Worm (Caenorhabditis elegans) whole organism, L1 larva: ENCODE measurements around the gene C33F10.4.

Source experiments
- C34B4.2 ChIP-seq: sonication (generic microtip); optimal IDR thresholded peaks from 2 replicates; lab custom pipeline; 2017; ENCODE audit warnings: mild to moderate bottlenecking, missing genetic modification characterization, missing compliant biosample characterization
- aha-1 ChIP-seq: fragments of 150-350 bp; optimal IDR thresholded peaks from 2 replicates; lab custom pipeline; 2014; ENCODE audit warnings: missing biosample characterization, missing genetic modification characterization
- blmp-1 ChIP-seq: fragments of 150-350 bp; optimal IDR thresholded peaks from 2 replicates; lab custom pipeline; 2014; ENCODE audit warnings: missing biosample characterization, missing genetic modification characterization
- ceh-8 ChIP-seq: fragments of 200-800 bp; sonication (Bioruptor generic); optimal IDR thresholded peaks from 2 replicates; lab custom pipeline; 2018; ENCODE audit warnings: mild to moderate bottlenecking, missing genetic modification characterization, moderate library complexity, missing compliant biosample characterization
- ceh-82 ChIP-seq, 3 experiments: fragments of 150-350 bp in 1 of 3; sonication (generic microtip) in 2 of 3; optimal IDR thresholded peaks; 2 replicates each; lab custom pipeline; 2014 to 2017; ENCODE audit warnings: missing biosample characterization in 3 of 3, missing genetic modification characterization in 3 of 3
- efl-1 ChIP-seq, 4 experiments: fragments of 150-350 bp; optimal IDR thresholded peaks in 3 of 4; peaks in 1 of 4; 1 replicate in 1 of 4; 2 replicates in 3 of 4; lab custom pipeline; 2014; ENCODE audit warnings: missing biosample characterization in 2 of 4, missing genetic modification characterization in 2 of 4, missing genetic modification reagents in 2 of 4
- elt-2 ChIP-seq: sonication (generic microtip); optimal IDR thresholded peaks from 2 replicates; lab custom pipeline; 2016; ENCODE audit warnings: missing genetic modification characterization, mild to moderate bottlenecking, inconsistent platforms, missing compliant biosample characterization, missing genetic modification reagents
- elt-3 ChIP-seq, 6 experiments: fragments of 150-350 bp in 1 of 6; sonication (generic microtip); optimal IDR thresholded peaks; 2 replicates each; lab custom pipeline; 2017 to 2018; ENCODE audit warnings: missing biosample characterization in 6 of 6, missing genetic modification characterization in 6 of 6, inconsistent platforms in 1 of 6
- fkh-4 ChIP-seq: sonication (generic microtip); optimal IDR thresholded peaks from 2 replicates; lab custom pipeline; 2016; ENCODE audit warnings: missing compliant biosample characterization, missing genetic modification characterization, borderline replicate concordance
- fos-1 ChIP-seq: fragments of 150-350 bp; optimal IDR thresholded peaks from 2 replicates; lab custom pipeline; 2014; ENCODE audit warnings: missing biosample characterization, missing genetic modification characterization
- hlh-17 ChIP-seq: fragments of 200-800 bp; sonication (Bioruptor generic); optimal IDR thresholded peaks from 2 replicates; lab custom pipeline; 2018; ENCODE audit warnings: missing genetic modification characterization, mild to moderate bottlenecking, missing compliant biosample characterization, moderate library complexity, borderline replicate concordance
- hlh-4 ChIP-seq: sonication (generic microtip); optimal IDR thresholded peaks from 2 replicates; lab custom pipeline; 2016; ENCODE audit warnings: mild to moderate bottlenecking, missing genetic modification characterization, missing compliant biosample characterization
- isw-1 ChIP-seq: fragments of 200-800 bp; sonication (Bioruptor generic); IDR thresholded peaks from 2 replicates; pipeline ENCODE4 v1.3.6; 2022; ENCODE audit warnings: missing genetic modification characterization, missing compliant biosample characterization
- lin-14 ChIP-seq: fragments of 200-800 bp; sonication (Bioruptor generic); optimal IDR thresholded peaks from 2 replicates; lab custom pipeline; 2018; ENCODE audit warnings: mild to moderate bottlenecking, missing genetic modification characterization, moderate library complexity, missing compliant biosample characterization
- lin-15B ChIP-seq: fragments of 150-350 bp; sonication (generic microtip); optimal IDR thresholded peaks from 3 replicates; lab custom pipeline; 2014; ENCODE audit warnings: missing biosample characterization, missing genetic modification characterization
- lin-35 ChIP-seq, 2 experiments: fragments of 150-350 bp; optimal IDR thresholded peaks; 2 replicates each; lab custom pipeline; 2014; ENCODE audit warnings: missing biosample characterization in 2 of 2, missing genetic modification characterization in 2 of 2, missing genetic modification reagents in 2 of 2
- lin-39 ChIP-seq: fragments of 150-350 bp; optimal IDR thresholded peaks from 2 replicates; lab custom pipeline; 2014; ENCODE audit warnings: missing biosample characterization, missing genetic modification reagents, missing genetic modification characterization
- lir-3 ChIP-seq: sonication (generic microtip); optimal IDR thresholded peaks from 2 replicates; lab custom pipeline; 2016; ENCODE audit warnings: mild to moderate bottlenecking, missing genetic modification characterization, moderate library complexity, missing compliant biosample characterization; ENCODE audit not compliant: poor library complexity
- lsy-2 ChIP-seq, 2 experiments: fragments of 150-350 bp; optimal IDR thresholded peaks; 2 replicates each; lab custom pipeline; 2014; ENCODE audit warnings: missing biosample characterization in 2 of 2, missing genetic modification characterization in 2 of 2
- mep-1 ChIP-seq: fragments of 150-350 bp; optimal IDR thresholded peaks from 2 replicates; lab custom pipeline; 2014; ENCODE audit warnings: missing biosample characterization, missing genetic modification characterization
- nhr-19 ChIP-seq: fragments of 200-800 bp; sonication (Bioruptor generic); conservative IDR thresholded peaks from 2 replicates; pipeline ENCODE4 v1.3.6; 2022; ENCODE audit warnings: missing genetic modification characterization, missing compliant biosample characterization
- nhr-20 ChIP-seq: sonication (generic microtip); optimal IDR thresholded peaks from 2 replicates; lab custom pipeline; 2016; ENCODE audit warnings: mild to moderate bottlenecking, missing genetic modification characterization, missing compliant biosample characterization
- nhr-47 ChIP-seq: sonication (generic microtip); optimal IDR thresholded peaks from 2 replicates; lab custom pipeline; 2016; ENCODE audit warnings: mild to moderate bottlenecking, missing genetic modification characterization, moderate library complexity, missing compliant biosample characterization
- nhr-85 ChIP-seq: sonication (generic microtip); peaks from one replicate; lab custom pipeline; 2016; ENCODE audit warnings: missing genetic modification characterization, inconsistent platforms, missing compliant biosample characterization
- rnt-1 ChIP-seq: sonication (generic microtip); optimal IDR thresholded peaks from 2 replicates; lab custom pipeline; 2016; ENCODE audit warnings: mild to moderate bottlenecking, missing genetic modification characterization, moderate library complexity, missing compliant biosample characterization
- skn-1 ChIP-seq: fragments of 150-350 bp; optimal IDR thresholded peaks from 2 replicates; lab custom pipeline; 2014; ENCODE audit warnings: missing biosample characterization, missing genetic modification characterization
- snu-23 ChIP-seq: sonication (generic microtip); optimal IDR thresholded peaks from 2 replicates; lab custom pipeline; 2016; ENCODE audit warnings: missing genetic modification characterization, missing compliant biosample characterization
- sox-4 ChIP-seq: sonication (generic microtip); optimal IDR thresholded peaks from 2 replicates; lab custom pipeline; 2016; ENCODE audit warnings: missing genetic modification characterization, missing compliant biosample characterization
- sptf-1 ChIP-seq: fragments of 150-350 bp; optimal IDR thresholded peaks from 2 replicates; lab custom pipeline; 2014; ENCODE audit warnings: missing biosample characterization, missing genetic modification characterization
- sup-37 ChIP-seq: fragments of 200-800 bp; sonication (Bioruptor generic); optimal IDR thresholded peaks from 2 replicates; lab custom pipeline; 2018; ENCODE audit warnings: mild to moderate bottlenecking, missing genetic modification characterization, missing compliant biosample characterization
- unc-86 ChIP-seq: sonication (generic microtip); optimal IDR thresholded peaks from 2 replicates; lab custom pipeline; 2016; ENCODE audit warnings: missing genetic modification characterization, missing compliant biosample characterization
- xbp-1 ChIP-seq: sonication (generic microtip); optimal IDR thresholded peaks from 2 replicates; lab custom pipeline; 2016; ENCODE audit warnings: missing genetic modification characterization, missing compliant biosample characterization
- ztf-4 ChIP-seq: fragments of 150-350 bp; optimal IDR thresholded peaks from 2 replicates; lab custom pipeline; 2014; ENCODE audit warnings: missing biosample characterization, missing genetic modification characterization

The C33F10.4 gene

ce11 chrII:4811986-4812385, 16.4 kb downstream of the C33F10.4 start, which contains the start of gene rig-6:
Gene rig-6 (minus strand): TSS chrII:4812086.
- TF ChIP-seq lin-35 (GFP tag; optimal IDR thresholded peaks at IDR 0.05; lab: Kevin White, UChicago): no peak
- no peak for TF ChIP-seq efl-1 (optimal IDR thresholded peaks at IDR 0.05; lab: Kevin White, UChicago)
- TF ChIP-seq efl-1 (GFP tag; optimal IDR thresholded peaks at IDR 0.05 in 1 of 2; lab: Kevin White, UChicago): no peak
- no peak for TF ChIP-seq fos-1
- TF ChIP-seq hlh-4 (tag; lab: Kevin White, UChicago): no peak

- no peak for TF ChIP-seq efl-1 (optimal IDR thresholded peaks at IDR 0.05; lab: Kevin White, UChicago)
- TF ChIP-seq efl-1 (GFP tag; optimal IDR thresholded peaks at IDR 0.05 in 1 of 2; lab: Kevin White, UChicago): peak in 1 of 2 experiments; percentile 29
- no peak for TF ChIP-seq ceh-82 (tag; optimal IDR thresholded peaks at IDR 0.05; lab: Kevin White, UChicago)
- no peak for TF ChIP-seq C34B4.2 (tag; lab: Kevin White, UChicago)
- no peak for TF ChIP-seq sox-4 (tag; lab: Kevin White, UChicago)
- no peak for TF ChIP-seq ceh-8 (GFP tag; lab: Kevin White, UChicago)
- TF ChIP-seq mep-1 (tag; lab: Kevin White, UChicago): no peak
These were observed 19.8 kb downstream of the C33F10.4 start for ce11 chrII:4815356-4815755.

ce11 chrII:4818780-4819179, 23.2 kb downstream of the C33F10.4 start:
- TF ChIP-seq skn-1 (tag; lab: Kevin White, UChicago): no peak
- TF ChIP-seq aha-1 (tag; lab: Kevin White, UChicago): no peak
- no peak for TF ChIP-seq lin-39
- no peak for TF ChIP-seq hlh-17 (GFP tag; lab: Kevin White, UChicago)
- no peak for TF ChIP-seq sptf-1 (tag; lab: Kevin White, UChicago)
- TF ChIP-seq hlh-4 (tag; lab: Kevin White, UChicago): no peak
- TF ChIP-seq nhr-47 (tag; lab: Kevin White, UChicago): no peak
- TF ChIP-seq isw-1 (GFP tag; lab: Robert Waterston, UW): no peak
- no peak for TF ChIP-seq elt-2 (tag; lab: Kevin White, UChicago)
- TF ChIP-seq lin-15B (tag; lab: Kevin White, UChicago): no peak
- no peak for TF ChIP-seq xbp-1 (tag; lab: Kevin White, UChicago)
- TF ChIP-seq nhr-85 (tag; lab: Kevin White, UChicago): no peak
- no peak for TF ChIP-seq sup-37 (GFP tag; lab: Kevin White, UChicago)
- TF ChIP-seq rnt-1 (tag; lab: Kevin White, UChicago): no peak
- no peak for TF ChIP-seq ztf-4
- TF ChIP-seq elt-3 (tag; optimal IDR thresholded peaks at IDR 0.05; lab: Kevin White, UChicago): no peak
- TF ChIP-seq efl-1 (optimal IDR thresholded peaks at IDR 0.05; lab: Kevin White, UChicago): no peak
- TF ChIP-seq efl-1 (GFP tag; optimal IDR thresholded peaks at IDR 0.05 in 1 of 2; lab: Kevin White, UChicago): no peak
- TF ChIP-seq nhr-19 (GFP tag; lab: Robert Waterston, UW): no peak

- TF ChIP-seq mep-1 (tag; lab: Kevin White, UChicago) (no peak), blmp-1 (tag; lab: Kevin White, UChicago) (peak; percentile 95), nhr-85 (tag; lab: Kevin White, UChicago) (peak; percentile 76), elt-3 (tag; optimal IDR thresholded peaks at IDR 0.05; lab: Kevin White, UChicago) (peak in 3 of 6 experiments; percentile 34 to 69 (median 45)), nhr-20 (tag; lab: Kevin White, UChicago) (peak; percentile 47), ceh-82 (tag; optimal IDR thresholded peaks at IDR 0.05; lab: Kevin White, UChicago) (no peak), snu-23 (peak; percentile 1), lir-3 (no peak), fkh-4 (tag; lab: Kevin White, UChicago) (no peak), unc-86 (no peak), lsy-2 (tag; optimal IDR thresholded peaks at IDR 0.05; lab: Kevin White, UChicago) (peak in 1 of 2 experiments; percentile 12), lin-14 (GFP tag; lab: Kevin White, UChicago) (peak; percentile 71)
- TF ChIP-seq, all 84 proteins: peak for 7
These were observed 26.2 kb downstream of the C33F10.4 start, which contains the start of gene lact-5 for ce11 chrII:4821739-4822138. Gene lact-5 (minus strand): TSS chrII:4821739.
